Worm (Caenorhabditis elegans): Measurements from ENCODE around the gene ugt-55.

DNA sequence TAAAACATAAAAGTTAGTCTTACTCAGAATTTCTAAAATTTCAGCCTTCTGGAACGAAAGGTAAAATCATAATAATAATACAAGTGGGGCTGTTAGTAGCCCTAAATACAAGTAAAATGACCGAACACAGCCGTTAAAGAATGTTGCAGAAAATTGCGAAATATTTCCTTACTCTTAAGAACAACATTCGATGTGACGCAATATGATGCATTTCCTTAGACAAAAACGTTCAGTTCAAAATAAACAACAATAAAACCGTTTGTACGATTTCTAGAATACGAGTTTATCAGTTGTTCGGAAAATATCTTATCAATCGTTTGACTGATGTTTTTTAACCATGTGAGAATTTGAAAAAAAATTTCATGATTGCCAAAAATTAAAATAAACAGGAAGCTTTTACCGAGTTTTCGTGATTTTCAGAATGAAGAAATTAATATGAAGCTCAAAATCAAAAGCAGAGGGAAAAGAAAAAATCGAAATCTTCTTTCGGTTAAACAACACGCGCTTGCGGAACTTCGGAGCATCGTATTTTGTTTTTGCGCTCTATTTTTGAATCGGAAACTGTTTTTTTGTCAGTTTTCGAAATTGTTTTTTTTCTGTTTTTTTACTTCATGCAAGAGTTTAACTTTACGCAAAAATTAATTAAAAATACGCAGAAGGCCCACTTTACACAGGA lies 10.6 kb upstream of the ugt-55 start:
- TF ChIP-seq dao-5 (tag; optimal IDR thresholded peaks at IDR 0.05) (no peak), him-1 (tag; optimal IDR thresholded peaks at IDR 0.05) (no peak)
